Worm (Caenorhabditis elegans) whole organism, L4 larva: Measurements from ENCODE around the gene Y37E11B.5.

Source experiments
- D1046.2 ChIP-seq: fragments of 200-800 bp; sonication (Bioruptor generic); IDR thresholded peaks from 2 replicates; pipeline ENCODE4 v1.3.6; 2022; ENCODE audit warnings: missing genetic modification characterization, missing compliant biosample characterization
- Y105C5A.15 ChIP-seq: fragments of 200-800 bp; sonication (Bioruptor generic); IDR thresholded peaks from 2 replicates; pipeline ENCODE4 v1.3.6; 2022; ENCODE audit warnings: missing genetic modification characterization, missing compliant biosample characterization
- Y48G9A.11 ChIP-seq: fragments of 200-800 bp; sonication (Bioruptor generic); IDR thresholded peaks from 2 replicates; pipeline ENCODE4 v1.3.6; 2022; ENCODE audit warnings: missing genetic modification reagents, missing genetic modification characterization, missing compliant biosample characterization
- Y75B8A.6 ChIP-seq: fragments of 200-800 bp; sonication (Bioruptor generic); IDR thresholded peaks from 2 replicates; pipeline ENCODE4 v1.3.6; 2022; ENCODE audit warnings: missing genetic modification reagents, missing genetic modification characterization, missing compliant biosample characterization
- arid-1 ChIP-seq: fragments of 200-800 bp; sonication (Bioruptor generic); conservative IDR thresholded peaks from 2 replicates; pipeline ENCODE4 v1.3.6; 2022; ENCODE audit warnings: missing genetic modification reagents, missing genetic modification characterization, missing compliant biosample characterization
- ceh-20 ChIP-seq: fragments of 200-800 bp; sonication (Bioruptor generic); IDR thresholded peaks from 2 replicates; pipeline ENCODE4 v1.3.6; 2022; ENCODE audit warnings: missing genetic modification reagents, missing genetic modification characterization, missing compliant biosample characterization
- ceh-44 ChIP-seq: fragments of 200-800 bp; sonication (Bioruptor generic); IDR thresholded peaks from 2 replicates; pipeline ENCODE4 v1.3.6; 2022; ENCODE audit warnings: missing genetic modification reagents, missing genetic modification characterization, missing compliant biosample characterization
- ceh-62 ChIP-seq: sonication (generic microtip); optimal IDR thresholded peaks from 2 replicates; lab custom pipeline; 2017; ENCODE audit warnings: missing biosample characterization, missing genetic modification characterization
- ces-1 ChIP-seq: fragments of 150-350 bp; sonication (generic microtip); optimal IDR thresholded peaks from 4 replicates; lab custom pipeline; 2014; ENCODE audit warnings: missing biosample characterization, missing genetic modification reagents, missing genetic modification characterization
- daf-16 ChIP-seq, 3 experiments: sonication (generic microtip); optimal IDR thresholded peaks; 2 replicates each; lab custom pipeline; 2016 to 2017; ENCODE audit warnings: missing genetic modification characterization in 3 of 3, missing genetic modification reagents in 3 of 3, mild to moderate bottlenecking in 2 of 3, missing compliant biosample characterization in 2 of 3, missing biosample characterization in 1 of 3, moderate library complexity in 1 of 3
- dmd-6 ChIP-seq: fragments of 200-800 bp; sonication (Bioruptor generic); IDR thresholded peaks from 2 replicates; pipeline ENCODE4 v1.3.6; 2022; ENCODE audit warnings: missing genetic modification reagents, missing genetic modification characterization, missing compliant biosample characterization
- dmd-8 ChIP-seq: fragments of 200-800 bp; sonication (Bioruptor generic); IDR thresholded peaks from 2 replicates; pipeline ENCODE4 v1.3.6; 2022; ENCODE audit warnings: missing genetic modification characterization, missing compliant biosample characterization
- dpl-1 ChIP-seq: fragments of 150-350 bp; optimal IDR thresholded peaks from 2 replicates; lab custom pipeline; 2014; ENCODE audit warnings: missing biosample characterization, missing genetic modification reagents, missing genetic modification characterization
- duxl-1 ChIP-seq: sonication (generic microtip); optimal IDR thresholded peaks from 2 replicates; lab custom pipeline; 2016; ENCODE audit warnings: mild to moderate bottlenecking, missing genetic modification characterization, moderate library complexity, missing compliant biosample characterization; ENCODE audit not compliant: poor library complexity
- dve-1 ChIP-seq: sonication (generic microtip); optimal IDR thresholded peaks from 2 replicates; lab custom pipeline; 2017; ENCODE audit warnings: antibody characterized with exemption, mild to moderate bottlenecking, missing genetic modification characterization, missing compliant biosample characterization; ENCODE audit not compliant: insufficient read depth
- egl-27 ChIP-seq: sonication (generic microtip); optimal IDR thresholded peaks from 3 replicates; lab custom pipeline; 2017; ENCODE audit warnings: missing biosample characterization, missing genetic modification reagents, missing genetic modification characterization
- egl-43 ChIP-seq: fragments of 200-800 bp; sonication (Bioruptor generic); IDR thresholded peaks from 2 replicates; pipeline ENCODE4 v1.3.6; 2022; ENCODE audit warnings: missing genetic modification reagents, missing genetic modification characterization, missing compliant biosample characterization
- hlh-11 ChIP-seq: fragments of 200-800 bp; sonication (Bioruptor generic); optimal IDR thresholded peaks from 2 replicates; lab custom pipeline; 2018; ENCODE audit warnings: mild to moderate bottlenecking, missing genetic modification characterization, missing compliant biosample characterization
- hlh-30 ChIP-seq: sonication (generic microtip); optimal IDR thresholded peaks from 2 replicates; lab custom pipeline; 2017; ENCODE audit warnings: antibody characterized with exemption, mild to moderate bottlenecking, missing genetic modification characterization, missing compliant biosample characterization; ENCODE audit not compliant: insufficient read depth
- jun-1 ChIP-seq: fragments of 150-350 bp; optimal IDR thresholded peaks from 2 replicates; lab custom pipeline; 2014; ENCODE audit warnings: missing biosample characterization, missing genetic modification reagents, missing genetic modification characterization
- lin-38 ChIP-seq: fragments of 200-800 bp; sonication (Bioruptor generic); IDR thresholded peaks from 2 replicates; pipeline ENCODE4 v1.3.6; 2022; ENCODE audit warnings: missing genetic modification reagents, missing genetic modification characterization, missing compliant biosample characterization
- madf-9 ChIP-seq: fragments of 200-800 bp; sonication (Bioruptor generic); conservative IDR thresholded peaks from 2 replicates; pipeline ENCODE4 v1.3.6; 2022; ENCODE audit warnings: missing genetic modification reagents, missing genetic modification characterization, missing compliant biosample characterization
- mdl-1 ChIP-seq, 2 experiments: fragments of 150-350 bp in 1 of 2; sonication (generic microtip) in 1 of 2; optimal IDR thresholded peaks; 2 replicates each; lab custom pipeline; 2014 to 2017; ENCODE audit warnings: missing biosample characterization in 2 of 2, missing genetic modification characterization in 2 of 2
- mep-1 ChIP-seq: fragments of 150-350 bp; sonication (generic microtip); optimal IDR thresholded peaks from 3 replicates; lab custom pipeline; 2014; ENCODE audit warnings: missing biosample characterization, missing genetic modification characterization
- mes-2 ChIP-seq: sonication (generic microtip); optimal IDR thresholded peaks from 2 replicates; lab custom pipeline; 2016; ENCODE audit warnings: missing genotype, mild to moderate bottlenecking, missing genetic modification characterization, missing compliant biosample characterization; ENCODE audit not compliant: poor library complexity, severe bottlenecking
- nhr-10 ChIP-seq: fragments of 150-350 bp; optimal IDR thresholded peaks from 2 replicates; lab custom pipeline; 2014; ENCODE audit warnings: missing biosample characterization, missing genetic modification characterization
- nhr-102 ChIP-seq: sonication (generic microtip); optimal IDR thresholded peaks from 2 replicates; lab custom pipeline; 2016; ENCODE audit warnings: mild to moderate bottlenecking, missing genetic modification characterization, moderate library complexity, missing compliant biosample characterization
- nhr-111 ChIP-seq: fragments of 200-800 bp; sonication (Bioruptor generic); optimal IDR thresholded peaks from 2 replicates; lab custom pipeline; 2018; ENCODE audit warnings: mild to moderate bottlenecking, missing genetic modification characterization, missing compliant biosample characterization
- nhr-237 ChIP-seq: sonication (generic microtip); optimal IDR thresholded peaks from 2 replicates; lab custom pipeline; 2017; ENCODE audit warnings: missing biosample characterization, missing genetic modification characterization
- nhr-28 ChIP-seq: fragments of 150-350 bp; optimal IDR thresholded peaks from 2 replicates; lab custom pipeline; 2014; ENCODE audit warnings: missing biosample characterization, missing genetic modification characterization
- nhr-48 ChIP-seq: sonication (generic microtip); optimal IDR thresholded peaks from 2 replicates; lab custom pipeline; 2016; ENCODE audit warnings: mild to moderate bottlenecking, missing genetic modification characterization, missing compliant biosample characterization
- nhr-6 ChIP-seq: fragments of 150-350 bp; optimal IDR thresholded peaks from 2 replicates; lab custom pipeline; 2014; ENCODE audit warnings: missing biosample characterization, missing genetic modification characterization
- nhr-77 ChIP-seq: fragments of 150-350 bp; optimal IDR thresholded peaks from 2 replicates; lab custom pipeline; 2014; ENCODE audit warnings: missing biosample characterization, missing genetic modification characterization
- pha-4 ChIP-seq, 2 experiments: fragments of 150-350 bp in 1 of 2; fragments of 200-800 bp in 1 of 2; sonication (Bioruptor generic) in 1 of 2; IDR thresholded peaks in 1 of 2; optimal IDR thresholded peaks in 1 of 2; 2 replicates each; pipeline versions ENCODE4 v1.3.6 to Lab custom; 2014 to 2022; ENCODE audit warnings: missing genetic modification characterization in 2 of 2, missing genetic modification reagents in 2 of 2, missing biosample characterization in 1 of 2, missing compliant biosample characterization in 1 of 2
- pqm-1 ChIP-seq: sonication (generic microtip); optimal IDR thresholded peaks from 2 replicates; lab custom pipeline; 2017; ENCODE audit warnings: missing biosample characterization, missing genetic modification characterization
- sdz-12 ChIP-seq: fragments of 200-800 bp; sonication (Bioruptor generic); optimal IDR thresholded peaks from 2 replicates; lab custom pipeline; 2018; ENCODE audit warnings: mild to moderate bottlenecking, missing genetic modification characterization, missing compliant biosample characterization
- set-16 ChIP-seq: fragments of 200-800 bp; sonication (Bioruptor generic); IDR thresholded peaks from 2 replicates; pipeline ENCODE4 v1.3.6; 2022; ENCODE audit warnings: missing genetic modification reagents, missing genetic modification characterization, missing compliant biosample characterization
- snpc-1.2 ChIP-seq: fragments of 200-800 bp; sonication (Bioruptor generic); IDR thresholded peaks from 2 replicates; pipeline ENCODE4 v1.3.6; 2022; ENCODE audit warnings: missing genetic modification reagents, missing genetic modification characterization, missing compliant biosample characterization
- spr-3 ChIP-seq: fragments of 200-800 bp; sonication (Bioruptor generic); optimal IDR thresholded peaks from 2 replicates; lab custom pipeline; 2018; ENCODE audit warnings: mild to moderate bottlenecking, missing genetic modification characterization, missing compliant biosample characterization
- tag-97 ChIP-seq: fragments of 200-800 bp; sonication (Bioruptor generic); IDR thresholded peaks from 2 replicates; pipeline ENCODE4 v1.3.6; 2022; ENCODE audit warnings: missing genetic modification characterization, missing compliant biosample characterization
- tra-1 ChIP-seq: fragments of 200-800 bp; sonication (Bioruptor generic); IDR thresholded peaks from 2 replicates; pipeline ENCODE4 v1.3.6; 2022; ENCODE audit warnings: missing genetic modification reagents, missing genetic modification characterization, missing compliant biosample characterization
- unc-62 ChIP-seq, 3 experiments: fragments of 150-350 bp in 1 of 3; sonication (generic microtip); optimal IDR thresholded peaks in 2 of 3; peaks in 1 of 3; 1 replicate in 1 of 3; 2 replicates in 2 of 3; lab custom pipeline; 2014 to 2017; ENCODE audit warnings: missing biosample characterization in 3 of 3, missing genetic modification characterization in 3 of 3, missing genetic modification reagents in 3 of 3, missing genotype in 1 of 3
- vab-7 ChIP-seq: fragments of 200-800 bp; sonication (Bioruptor generic); IDR thresholded peaks from 2 replicates; pipeline ENCODE4 v1.3.6; 2022; ENCODE audit warnings: missing genetic modification reagents, missing genetic modification characterization, missing compliant biosample characterization
- zfp-2 ChIP-seq: sonication (generic microtip); optimal IDR thresholded peaks from 2 replicates; lab custom pipeline; 2016; ENCODE audit warnings: mild to moderate bottlenecking, missing genetic modification characterization, missing compliant biosample characterization

Y37E11B.5 gene

DNA sequence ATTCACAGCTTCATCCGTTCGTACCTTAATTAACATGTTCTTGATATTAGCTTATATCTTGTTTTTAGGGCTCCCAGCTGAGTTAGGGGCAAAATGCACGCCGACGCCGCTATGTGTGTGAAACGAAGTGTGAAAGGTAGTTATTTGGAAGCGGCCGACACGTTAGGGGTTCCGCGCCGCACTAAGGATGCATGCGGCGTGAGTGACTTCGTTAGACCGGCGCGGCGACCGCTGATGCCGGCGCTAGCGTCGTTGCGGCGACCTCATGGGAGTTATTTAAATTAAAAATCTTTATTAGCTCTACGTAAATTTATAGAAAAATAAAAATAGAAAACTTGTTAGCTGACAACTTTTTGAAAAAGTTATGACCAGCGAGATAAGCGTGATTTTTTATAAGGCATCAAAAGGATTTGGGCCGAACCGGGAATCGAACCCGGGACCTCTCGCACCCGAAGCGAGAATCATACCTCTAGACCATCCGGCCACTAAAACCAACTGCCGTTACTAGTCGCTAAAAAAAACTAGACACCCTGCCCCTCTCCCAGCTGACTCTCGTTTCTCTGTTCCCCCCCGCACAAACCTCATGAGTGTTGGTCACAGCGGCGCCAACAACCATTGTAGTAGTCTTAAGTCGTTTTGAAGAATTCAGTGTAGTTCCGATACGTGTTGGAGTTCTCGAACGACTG is 46.4 kb downstream of the Y37E11B.5 start (continued):
- peak; percentile 55 for TF ChIP-seq tra-1 (GFP tag; lab: Robert Waterston, UW)
- peak in 1 of 2 experiments; percentile 11 for TF ChIP-seq mdl-1 (tag; optimal IDR thresholded peaks at IDR 0.05; lab: Kevin White, UChicago)
- TF ChIP-seq ces-1 (GFP tag; lab: Kevin White, UChicago): no peak
- peak; percentile 64 for TF ChIP-seq set-16 (GFP tag; lab: Robert Waterston, UW)
- peak; percentile 45 for TF ChIP-seq nhr-48 (tag; lab: Kevin White, UChicago)
- peak; percentile 89 for TF ChIP-seq pha-4 (GFP tag; IDR thresholded peaks at IDR 0.05; lab: Robert Waterston, UW)
- no peak for TF ChIP-seq pha-4 (tag; optimal IDR thresholded peaks at IDR 0.05; lab: Kevin White, UChicago)
- TF ChIP-seq ceh-20 (GFP tag; lab: Robert Waterston, UW): 0 out of 2 replicates have a peak, but pooled peaks have one; percentile 41
- no peak for TF ChIP-seq nhr-77 (tag; lab: Kevin White, UChicago)
- TF ChIP-seq vab-7 (GFP tag; lab: Robert Waterston, UW): peak; percentile 76
- peak; percentile 36 for TF ChIP-seq spr-3 (GFP tag; lab: Kevin White, UChicago)
- peak; percentile 63; the same call in 1 of the 2 replicates for TF ChIP-seq D1046.2 (GFP tag; lab: Robert Waterston, UW)
- peak; percentile 85 for TF ChIP-seq lin-38 (GFP tag; lab: Robert Waterston, UW)
- TF ChIP-seq unc-62 (GFP tag; optimal IDR thresholded peaks at IDR 0.05 in 1 of 2; lab: Kevin White, UChicago): peak in 1 of 2 experiments; percentile 87
- TF ChIP-seq unc-62 (tag; optimal IDR thresholded peaks at IDR 0.05; lab: Kevin White, UChicago): no peak
- no peak for TF ChIP-seq pqm-1
- no peak for TF ChIP-seq dve-1
- TF ChIP-seq madf-9 (GFP tag; lab: Robert Waterston, UW): peak; percentile 78
- peak; percentile 55; the same call in 1 of the 2 replicates for TF ChIP-seq Y48G9A.11 (GFP tag; lab: Robert Waterston, UW)
- peak; percentile 68 for TF ChIP-seq arid-1
- 0 out of 2 replicates have a peak, but pooled peaks have one; percentile 23 for TF ChIP-seq Y75B8A.6 (GFP tag; lab: Robert Waterston, UW)
- peak; percentile 52 for TF ChIP-seq nhr-6 (tag; lab: Kevin White, UChicago)
- TF ChIP-seq mes-2 (tag; lab: Kevin White, UChicago): peak; percentile 83
- TF ChIP-seq sdz-12 (GFP tag; lab: Kevin White, UChicago): peak; percentile 23
- TF ChIP-seq egl-43 (GFP tag; lab: Robert Waterston, UW): peak; percentile 93
- no peak for TF ChIP-seq nhr-237
- peak; percentile 78; the same call in 1 of the 2 replicates for TF ChIP-seq snpc-1.2 (GFP tag; lab: Robert Waterston, UW)
- TF ChIP-seq, all 104 proteins: peak for 57

DNA sequence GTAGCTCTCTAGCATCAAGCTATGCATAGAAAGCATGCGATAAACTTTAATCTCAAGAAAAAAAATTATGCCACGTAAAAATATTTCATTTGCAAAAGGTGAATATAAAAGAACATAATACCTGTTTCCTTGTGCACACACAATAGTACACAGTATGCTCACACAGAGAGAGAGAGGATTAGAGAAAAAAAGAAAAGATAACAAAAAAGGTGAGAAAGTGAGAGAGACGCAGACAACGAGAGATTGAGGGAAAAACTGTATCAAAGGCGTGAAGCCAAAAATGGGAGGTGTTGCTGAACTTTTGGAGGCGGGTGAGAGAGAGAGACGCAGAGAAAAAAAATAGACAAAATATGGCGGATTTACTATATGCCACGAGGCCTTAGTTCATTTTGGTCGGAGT is 50.0 kb downstream of the Y37E11B.5 start:
- peak; percentile 10 for TF ChIP-seq jun-1 (tag; lab: Kevin White, UChicago)
- no peak for TF ChIP-seq Y105C5A.15
- TF ChIP-seq duxl-1: no peak
- no peak for TF ChIP-seq dmd-8 (GFP tag; lab: Robert Waterston, UW)
- peak; percentile 86 for TF ChIP-seq nhr-6 (tag; lab: Kevin White, UChicago)
- peak; percentile 57 for TF ChIP-seq mes-2 (tag; lab: Kevin White, UChicago)
- no peak for TF ChIP-seq pha-4 (GFP tag; IDR thresholded peaks at IDR 0.05; lab: Robert Waterston, UW)
- peak; percentile 63 for TF ChIP-seq pha-4 (tag; optimal IDR thresholded peaks at IDR 0.05; lab: Kevin White, UChicago)
- peak; percentile 63 for TF ChIP-seq hlh-11 (tag; lab: Kevin White, UChicago)
- TF ChIP-seq ceh-44 (GFP tag; lab: Robert Waterston, UW): no peak
- no peak for TF ChIP-seq ceh-62 (tag; lab: Kevin White, UChicago)
- peak; percentile 48 for TF ChIP-seq pqm-1
- no peak for TF ChIP-seq nhr-10
- peak; percentile 50 for TF ChIP-seq mep-1 (tag; lab: Kevin White, UChicago)
- peak; percentile 43 for TF ChIP-seq lin-38 (GFP tag; lab: Robert Waterston, UW)
- TF ChIP-seq daf-16 (GFP tag; optimal IDR thresholded peaks at IDR 0.05; lab: Kevin White, UChicago): no peak
- peak; percentile 76 for TF ChIP-seq daf-16 (tag; optimal IDR thresholded peaks at IDR 0.05; lab: Kevin White, UChicago)
- TF ChIP-seq dmd-6 (GFP tag; lab: Robert Waterston, UW): peak; percentile 25; the same call in 1 of the 2 replicates
- TF ChIP-seq egl-27 (tag; lab: Kevin White, UChicago): no peak
- TF ChIP-seq nhr-28 (tag; lab: Kevin White, UChicago): peak; percentile 73
- no peak for TF ChIP-seq nhr-111 (GFP tag; lab: Kevin White, UChicago)
- peak; percentile 26 for TF ChIP-seq hlh-30
- peak; percentile 90 for TF ChIP-seq dve-1
- TF ChIP-seq tag-97: no peak
- no peak for TF ChIP-seq zfp-2
- TF ChIP-seq nhr-102 (tag; lab: Kevin White, UChicago): peak; percentile 27
- no peak for TF ChIP-seq dpl-1
- TF ChIP-seq nhr-48 (tag; lab: Kevin White, UChicago): peak; percentile 25
